Worm (Caenorhabditis elegans) whole organism, young adult: ENCODE results near the gene CD4.8.

Experiments used
- B0019.2 ChIP-seq: fragments of 200-800 bp; sonication (Bioruptor generic); conservative IDR thresholded peaks from 2 replicates; pipeline ENCODE4 v1.3.6; 2022; ENCODE audit warnings: missing genetic modification reagents, missing genetic modification characterization, missing compliant biosample characterization
- C17E4.6 ChIP-seq: fragments of 200-800 bp; sonication (Bioruptor generic); IDR thresholded peaks from 2 replicates; pipeline ENCODE4 v1.3.6; 2022; ENCODE audit warnings: missing genetic modification reagents, missing genetic modification characterization, missing compliant biosample characterization
- D2030.7 ChIP-seq: fragments of 200-800 bp; sonication (Bioruptor generic); IDR thresholded peaks from 2 replicates; pipeline ENCODE4 v1.3.6; 2022; ENCODE audit warnings: missing genetic modification reagents, missing genetic modification characterization, missing compliant biosample characterization
- F10E7.11 ChIP-seq: sonication (generic microtip); optimal IDR thresholded peaks from 2 replicates; lab custom pipeline; 2017; ENCODE audit warnings: mild to moderate bottlenecking, missing genetic modification characterization, moderate library complexity, missing compliant biosample characterization
- F23B12.7 ChIP-seq: sonication (generic microtip); optimal IDR thresholded peaks from 2 replicates; lab custom pipeline; 2017; ENCODE audit warnings: missing genetic modification characterization, mild to moderate bottlenecking, missing compliant biosample characterization, antibody characterized with exemption, moderate library complexity; ENCODE audit not compliant: insufficient read depth
- F33H1.4 ChIP-seq: fragments of 200-800 bp; sonication (Bioruptor generic); IDR thresholded peaks from 2 replicates; pipeline ENCODE4 v1.3.6; 2022; ENCODE audit warnings: missing genetic modification reagents, missing genetic modification characterization, missing compliant biosample characterization
- F37B4.10 ChIP-seq: fragments of 200-800 bp; sonication (Bioruptor generic); IDR thresholded peaks from 2 replicates; pipeline ENCODE4 v1.3.6; 2022; ENCODE audit warnings: missing genetic modification characterization, missing compliant biosample characterization
- F39B2.1 ChIP-seq: fragments of 200-800 bp; sonication (Bioruptor generic); IDR thresholded peaks from 2 replicates; pipeline ENCODE4 v1.3.6; 2022; ENCODE audit warnings: missing genetic modification reagents, missing genetic modification characterization, missing compliant biosample characterization
- F49E8.2 ChIP-seq: sonication (generic microtip); optimal IDR thresholded peaks from 3 replicates; lab custom pipeline; 2017; ENCODE audit warnings: missing genetic modification characterization, mild to moderate bottlenecking, missing compliant biosample characterization, antibody characterized with exemption, moderate library complexity; ENCODE audit not compliant: insufficient read depth
- F55B11.4 ChIP-seq: sonication (generic microtip); optimal IDR thresholded peaks from 2 replicates; lab custom pipeline; 2016; ENCODE audit warnings: missing compliant biosample characterization, missing genetic modification characterization, borderline replicate concordance; ENCODE audit not compliant: insufficient read depth
- F57A8.1 ChIP-seq: fragments of 200-800 bp; sonication (Bioruptor generic); optimal IDR thresholded peaks from 2 replicates; lab custom pipeline; 2018; ENCODE audit warnings: mild to moderate bottlenecking, missing genetic modification characterization, moderate library complexity, missing compliant biosample characterization
- F57C9.4 ChIP-seq: sonication (generic microtip); optimal IDR thresholded peaks from 2 replicates; lab custom pipeline; 2017; ENCODE audit warnings: mild to moderate bottlenecking, missing genetic modification characterization, missing compliant biosample characterization
- K12H6.12 ChIP-seq: fragments of 200-800 bp; sonication (Bioruptor generic); optimal IDR thresholded peaks from 2 replicates; lab custom pipeline; 2018; ENCODE audit warnings: mild to moderate bottlenecking, missing genetic modification characterization, missing compliant biosample characterization
- Y79H2A.3 ChIP-seq: fragments of 200-800 bp; sonication (Bioruptor generic); conservative IDR thresholded peaks from 2 replicates; pipeline ENCODE4 v1.3.6; 2022; ENCODE audit warnings: missing genetic modification reagents, missing genetic modification characterization, missing compliant biosample characterization
- aptf-2 ChIP-seq: fragments of 200-800 bp; sonication (Bioruptor generic); conservative IDR thresholded peaks from 2 replicates; pipeline ENCODE4 v1.3.6; 2022; ENCODE audit warnings: missing genetic modification reagents, missing genetic modification characterization, missing compliant biosample characterization
- aptf-3 ChIP-seq: fragments of 200-800 bp; sonication (Bioruptor generic); IDR thresholded peaks from 2 replicates; pipeline ENCODE4 v1.3.6; 2022; ENCODE audit warnings: missing genetic modification characterization, missing compliant biosample characterization
- athp-1 ChIP-seq: sonication (generic microtip); optimal IDR thresholded peaks from 2 replicates; lab custom pipeline; 2017; ENCODE audit warnings: mild to moderate bottlenecking, missing genetic modification characterization, missing compliant biosample characterization
- bed-1 ChIP-seq: fragments of 200-800 bp; sonication (Bioruptor generic); IDR thresholded peaks from 2 replicates; pipeline ENCODE4 v1.3.6; 2022; ENCODE audit warnings: missing genetic modification reagents, missing genetic modification characterization, missing compliant biosample characterization
- cebp-2 ChIP-seq: fragments of 200-800 bp; sonication (Bioruptor generic); IDR thresholded peaks from 2 replicates; pipeline ENCODE4 v1.3.6; 2022; ENCODE audit warnings: missing genetic modification characterization, missing compliant biosample characterization
- ceh-91 ChIP-seq: fragments of 200-800 bp; sonication (Bioruptor generic); IDR thresholded peaks from 2 replicates; pipeline ENCODE4 v1.3.6; 2022; ENCODE audit warnings: missing genetic modification reagents, missing genetic modification characterization, missing compliant biosample characterization
- dpff-1 ChIP-seq: sonication (generic microtip); optimal IDR thresholded peaks from 2 replicates; lab custom pipeline; 2017; ENCODE audit warnings: mild to moderate bottlenecking, missing genetic modification characterization, missing compliant biosample characterization
- egrh-3 ChIP-seq: fragments of 200-800 bp; sonication (Bioruptor generic); IDR thresholded peaks from 2 replicates; pipeline ENCODE4 v1.3.6; 2022; ENCODE audit warnings: missing genetic modification reagents, missing genetic modification characterization, missing compliant biosample characterization
- hmg-1.2 ChIP-seq: fragments of 200-800 bp; sonication (Bioruptor generic); IDR thresholded peaks from 2 replicates; pipeline ENCODE4 v1.3.6; 2022; ENCODE audit warnings: missing genetic modification reagents, missing genetic modification characterization, missing compliant biosample characterization
- hmg-20 ChIP-seq: fragments of 200-800 bp; sonication (Bioruptor generic); IDR thresholded peaks from 2 replicates; pipeline ENCODE4 v1.3.6; 2022; ENCODE audit warnings: missing genetic modification reagents, missing genetic modification characterization, missing compliant biosample characterization
- hrde-1 ChIP-seq: sonication (generic microtip); optimal IDR thresholded peaks from 2 replicates; lab custom pipeline; 2016; ENCODE audit warnings: missing genetic modification characterization, mild to moderate bottlenecking, missing compliant biosample characterization, moderate library complexity, missing genotype, missing genetic modification reagents, borderline replicate concordance
- lin-54 ChIP-seq: fragments of 200-800 bp; sonication (Bioruptor generic); optimal IDR thresholded peaks from 2 replicates; lab custom pipeline; 2018; ENCODE audit warnings: mild to moderate bottlenecking, missing genetic modification characterization, missing compliant biosample characterization
- lir-1 ChIP-seq: fragments of 200-800 bp; sonication (Bioruptor generic); conservative IDR thresholded peaks from 2 replicates; pipeline ENCODE4 v1.3.6; 2022; ENCODE audit warnings: missing genetic modification reagents, missing genetic modification characterization, missing compliant biosample characterization
- lsl-1 ChIP-seq: fragments of 200-800 bp; sonication (Bioruptor generic); optimal IDR thresholded peaks from 2 replicates; lab custom pipeline; 2018; ENCODE audit warnings: mild to moderate bottlenecking, missing genetic modification characterization, moderate library complexity, missing compliant biosample characterization
- madf-6 ChIP-seq: fragments of 200-800 bp; sonication (Bioruptor generic); IDR thresholded peaks from 2 replicates; pipeline ENCODE4 v1.3.6; 2022; ENCODE audit warnings: missing genetic modification reagents, missing genetic modification characterization, missing compliant biosample characterization
- nhr-179 ChIP-seq: sonication (generic microtip); optimal IDR thresholded peaks from 2 replicates; lab custom pipeline; 2016; ENCODE audit warnings: mild to moderate bottlenecking, missing genetic modification characterization, missing compliant biosample characterization
- nhr-90 ChIP-seq: sonication (generic microtip); optimal IDR thresholded peaks from 2 replicates; lab custom pipeline; 2016; ENCODE audit warnings: missing genotype, mild to moderate bottlenecking, missing genetic modification characterization, missing compliant biosample characterization
- rcor-1 ChIP-seq: fragments of 200-800 bp; sonication (Bioruptor generic); IDR thresholded peaks from 2 replicates; pipeline ENCODE4 v1.3.6; 2022; ENCODE audit warnings: missing genetic modification reagents, missing genetic modification characterization, missing compliant biosample characterization
- rec-8 ChIP-seq, 2 experiments: sonication (generic microtip); optimal IDR thresholded peaks; 2 replicates each; lab custom pipeline; 2016; ENCODE audit warnings: mild to moderate bottlenecking in 2 of 2, missing genetic modification characterization in 2 of 2, missing genetic modification reagents in 2 of 2, missing genotype in 2 of 2, missing biosample characterization in 1 of 2, missing compliant biosample characterization in 1 of 2, moderate library complexity in 1 of 2
- rpc-1 ChIP-seq, 2 experiments: fragments of 150-350 bp in 1 of 2; sonication (generic microtip) in 1 of 2; optimal IDR thresholded peaks; 2 replicates each; lab custom pipeline; 2014 to 2018; ENCODE audit warnings: missing biosample characterization in 1 of 2, missing genetic modification characterization in 1 of 2, missing genetic modification reagents in 1 of 2, missing genotype in 1 of 2
- sea-2 ChIP-seq: fragments of 200-800 bp; sonication (Bioruptor generic); IDR thresholded peaks from 2 replicates; pipeline ENCODE4 v1.3.6; 2022; ENCODE audit warnings: missing genetic modification characterization, missing compliant biosample characterization
- snpc-1.1 ChIP-seq: sonication (generic microtip); optimal IDR thresholded peaks from 2 replicates; lab custom pipeline; 2017; ENCODE audit warnings: missing genetic modification characterization, mild to moderate bottlenecking, missing compliant biosample characterization, antibody characterized with exemption, moderate library complexity, missing genotype, missing genetic modification reagents; ENCODE audit not compliant: insufficient read depth
- snpc-1.3 ChIP-seq: sonication (generic microtip); optimal IDR thresholded peaks from 2 replicates; lab custom pipeline; 2017; ENCODE audit warnings: missing genetic modification characterization, mild to moderate bottlenecking, missing compliant biosample characterization, antibody characterized with exemption, moderate library complexity, missing genotype, missing genetic modification reagents; ENCODE audit not compliant: insufficient read depth
- snpc-3.4 ChIP-seq: sonication (generic microtip); optimal IDR thresholded peaks from 2 replicates; lab custom pipeline; 2017; ENCODE audit warnings: missing genetic modification characterization, mild to moderate bottlenecking, missing compliant biosample characterization, antibody characterized with exemption, moderate library complexity, missing genotype, missing genetic modification reagents
- tbx-9 ChIP-seq: sonication (generic microtip); optimal IDR thresholded peaks from 2 replicates; lab custom pipeline; 2016; ENCODE audit warnings: borderline replicate concordance, missing genetic modification characterization, inconsistent platforms, missing compliant biosample characterization
- tlf-1 ChIP-seq: fragments of 200-800 bp; sonication (Bioruptor generic); optimal IDR thresholded peaks from 2 replicates; lab custom pipeline; 2018; ENCODE audit warnings: mild to moderate bottlenecking, missing genetic modification characterization, missing compliant biosample characterization
- unc-130 ChIP-seq: sonication (generic microtip); optimal IDR thresholded peaks from 2 replicates; lab custom pipeline; 2016; ENCODE audit warnings: missing genetic modification reagents, missing genetic modification characterization, missing compliant biosample characterization
- ztf-18 ChIP-seq: sonication (generic microtip); optimal IDR thresholded peaks from 2 replicates; lab custom pipeline; 2016; ENCODE audit warnings: missing genotype, mild to moderate bottlenecking, missing genetic modification characterization, missing compliant biosample characterization
- ztf-22 ChIP-seq: fragments of 200-800 bp; sonication (Bioruptor generic); optimal IDR thresholded peaks from 2 replicates; lab custom pipeline; 2018; ENCODE audit warnings: mild to moderate bottlenecking, missing genetic modification characterization, moderate library complexity, missing compliant biosample characterization
- ztf-25 ChIP-seq: fragments of 200-800 bp; sonication (Bioruptor generic); IDR thresholded peaks from 2 replicates; pipeline ENCODE4 v1.3.6; 2022; ENCODE audit warnings: missing genetic modification reagents, missing genetic modification characterization, missing compliant biosample characterization
- ztf-28 ChIP-seq: fragments of 200-800 bp; sonication (Bioruptor generic); IDR thresholded peaks from 2 replicates; pipeline ENCODE4 v1.3.6; 2022; ENCODE audit warnings: missing genetic modification reagents, missing genetic modification characterization, missing compliant biosample characterization

Gene CD4.8

ce11 chrV:5591887-5592286 is 9.3 kb downstream of the CD4.8 start:
- TF ChIP-seq tlf-1 (GFP tag; lab: Kevin White, UChicago) (no peak), C17E4.6 (GFP tag; lab: Robert Waterston, UW) (peak; percentile 71), F57C9.4 (tag; lab: Kevin White, UChicago) (no peak), bed-1 (GFP tag; lab: Robert Waterston, UW) (no peak), rcor-1 (GFP tag; lab: Robert Waterston, UW) (peak; percentile 51), K12H6.12 (tag; lab: Kevin White, UChicago) (no peak), egrh-3 (no peak), hmg-20 (GFP tag; lab: Robert Waterston, UW) (no peak), ztf-28 (GFP tag; lab: Robert Waterston, UW) (0 out of 2 replicates have a peak, but pooled peaks have one; percentile 55), Y79H2A.3 (GFP tag; lab: Robert Waterston, UW) (no peak), lsl-1 (GFP tag; lab: Kevin White, UChicago) (peak; percentile 53), tbx-9 (tag; lab: Kevin White, UChicago) (no peak), nhr-90 (peak; percentile 60), lin-54 (GFP tag; lab: Kevin White, UChicago) (peak; percentile 56), athp-1 (tag; lab: Kevin White, UChicago) (peak; percentile 88), ztf-25 (GFP tag; lab: Robert Waterston, UW) (peak; percentile 94), F49E8.2 (tag; lab: Kevin White, UChicago) (peak; percentile 44), snpc-1.1 (tag; lab: Kevin White, UChicago) (peak; percentile 68), ztf-18 (tag; lab: Kevin White, UChicago) (peak; percentile 59), lir-1 (GFP tag; lab: Robert Waterston, UW) (no peak), F39B2.1 (GFP tag; lab: Robert Waterston, UW) (peak; percentile 80), F37B4.10 (GFP tag; lab: Robert Waterston, UW) (no peak), sea-2 (no peak), rpc-1 (optimal IDR thresholded peaks at IDR 0.05; lab: Kevin White, UChicago) (peak; percentile 73), rpc-1 (tag; optimal IDR thresholded peaks at IDR 0.05; lab: Kevin White, UChicago) (peak; percentile 93), cebp-2 (GFP tag; lab: Robert Waterston, UW) (no peak), rec-8 (tag; optimal IDR thresholded peaks at IDR 0.05; lab: Kevin White, UChicago) (peak in 1 of 2 experiments; percentile 48), snpc-3.4 (tag; lab: Kevin White, UChicago) (peak; percentile 77), F33H1.4 (GFP tag; lab: Robert Waterston, UW) (peak; percentile 9; the same call in 1 of the 2 replicates), D2030.7 (peak; percentile 79), F57A8.1 (GFP tag; lab: Kevin White, UChicago) (peak; percentile 53), madf-6 (GFP tag; lab: Robert Waterston, UW) (peak; percentile 77), snpc-1.3 (tag; lab: Kevin White, UChicago) (peak; percentile 81), hrde-1 (peak; percentile 62), aptf-3 (GFP tag; lab: Robert Waterston, UW) (no peak), aptf-2 (GFP tag; lab: Robert Waterston, UW) (0 out of 2 replicates have a peak, but pooled peaks have one; percentile 10), ztf-22 (GFP tag; lab: Kevin White, UChicago) (no peak), F10E7.11 (tag; lab: Kevin White, UChicago) (peak; percentile 89), dpff-1 (tag; lab: Kevin White, UChicago) (peak; percentile 28), unc-130 (GFP tag; lab: Kevin White, UChicago) (peak; percentile 13), hmg-1.2 (GFP tag; lab: Robert Waterston, UW) (peak; percentile 21; the same call in 1 of the 2 replicates), F23B12.7 (tag; lab: Kevin White, UChicago) (no peak), B0019.2 (peak; percentile 59; the same call in 1 of the 2 replicates), ceh-91 (GFP tag; lab: Robert Waterston, UW) (peak; percentile 29; the same call in 1 of the 2 replicates), nhr-179 (tag; lab: Kevin White, UChicago) (no peak), F55B11.4 (tag; lab: Kevin White, UChicago) (no peak)
